Fruit fly (Drosophila melanogaster) whole organism, embryonic: Measurements from ENCODE around the gene alphaCOP.

Experiments
- Bgb ChIP-seq: fragments of 200-800 bp; sonication (Bioruptor generic); IDR thresholded peaks from 2 replicates; pipeline ENCODE4 v1.3.6; 2022; ENCODE audit warnings: missing biosample characterization, missing genetic modification characterization; ENCODE audit not compliant: partially characterized antibody
- Bteb2 ChIP-seq: fragments of 200-800 bp; sonication (Bioruptor generic); optimal IDR thresholded peaks from 2 replicates; lab custom pipeline; 2016; ENCODE audit warnings: missing biosample characterization, missing genetic modification characterization
- CG10274 ChIP-seq: fragments of 200-800 bp; sonication (Bioruptor generic); optimal IDR thresholded peaks from 3 replicates; lab custom pipeline; 2017; ENCODE audit warnings: missing biosample characterization, mild to moderate bottlenecking, missing genetic modification characterization
- CG11560 ChIP-seq: fragments of 200-800 bp; sonication (Bioruptor generic); IDR thresholded peaks from 3 replicates; pipeline ENCODE4 v1.3.6; 2022; ENCODE audit warnings: missing biosample characterization, missing genetic modification characterization
- CG11696 ChIP-seq: fragments of 200-800 bp; sonication (Bioruptor generic); IDR thresholded peaks from 2 replicates; pipeline ENCODE4 v1.3.6; 2022; ENCODE audit warnings: missing biosample characterization, missing genetic modification characterization
- CG1233 ChIP-seq: fragments of 200-800 bp; sonication (Bioruptor generic); optimal IDR thresholded peaks from 4 replicates; lab custom pipeline; 2018; ENCODE audit warnings: missing biosample characterization, mild to moderate bottlenecking, missing genetic modification characterization
- CG12659 ChIP-seq: fragments of 200-800 bp; sonication (Bioruptor generic); optimal IDR thresholded peaks from 3 replicates; lab custom pipeline; 2017; ENCODE audit warnings: mild to moderate bottlenecking, missing biosample characterization, missing genetic modification reagents, missing genetic modification characterization
- CG14014 ChIP-seq: fragments of 200-800 bp; sonication (Bioruptor generic); IDR thresholded peaks from 2 replicates; pipeline ENCODE4 v1.3.6; 2022; ENCODE audit warnings: missing biosample characterization, missing genetic modification characterization
- CG14860 ChIP-seq: fragments of 200-800 bp; sonication (Bioruptor generic); IDR thresholded peaks from 3 replicates; pipeline ENCODE4 v1.3.6; 2022; ENCODE audit warnings: missing biosample characterization, missing genetic modification characterization; ENCODE audit not compliant: partially characterized antibody
- CG14965 ChIP-seq: fragments of 200-800 bp; sonication (Bioruptor generic); optimal IDR thresholded peaks from 2 replicates; lab custom pipeline; 2016; ENCODE audit warnings: missing biosample characterization, missing genetic modification characterization, borderline replicate concordance
- CG17802 ChIP-seq: fragments of 200-800 bp; sonication (Bioruptor generic); optimal IDR thresholded peaks from 2 replicates; lab custom pipeline; 2018; ENCODE audit warnings: missing biosample characterization, mild to moderate bottlenecking, missing genetic modification characterization, moderate library complexity
- CG2875 ChIP-seq: fragments of 200-800 bp; sonication (Bioruptor generic); optimal IDR thresholded peaks from 2 replicates; lab custom pipeline; 2017; ENCODE audit warnings: missing biosample characterization, mild to moderate bottlenecking, missing genetic modification characterization, missing genetic modification reagents
- CG42726 ChIP-seq: fragments of 200-800 bp; sonication (Bioruptor generic); IDR thresholded peaks from 2 replicates; pipeline ENCODE4 v1.3.6; 2022; ENCODE audit warnings: missing biosample characterization, missing genetic modification characterization; ENCODE audit not compliant: partially characterized antibody
- CG4282 ChIP-seq: fragments of 200-800 bp; sonication (Bioruptor generic); optimal IDR thresholded peaks from 2 replicates; lab custom pipeline; 2016; ENCODE audit warnings: missing biosample characterization, missing genetic modification characterization
- CG4404 ChIP-seq: fragments of 200-800 bp; sonication (Bioruptor generic); IDR thresholded peaks from 2 replicates; pipeline ENCODE4 v1.3.6; 2022; ENCODE audit warnings: missing biosample characterization, missing genetic modification characterization
- CG6791 ChIP-seq: fragments of 200-800 bp; sonication (Bioruptor generic); IDR thresholded peaks from 3 replicates; pipeline ENCODE4 v1.3.6; 2022; ENCODE audit warnings: missing biosample characterization, missing genetic modification characterization; ENCODE audit not compliant: partially characterized antibody
- CG7987 ChIP-seq: fragments of 200-800 bp; sonication (Bioruptor generic); optimal IDR thresholded peaks from 2 replicates; lab custom pipeline; 2018; ENCODE audit warnings: missing biosample characterization, mild to moderate bottlenecking, missing genetic modification characterization, moderate library complexity
- CG9215 ChIP-seq: fragments of 200-800 bp; sonication (Bioruptor generic); IDR thresholded peaks from 2 replicates; pipeline ENCODE4 v1.3.6; 2022; ENCODE audit warnings: missing biosample characterization, missing genetic modification characterization
- CG9609 ChIP-seq: fragments of 200-800 bp; sonication (Bioruptor generic); optimal IDR thresholded peaks from 3 replicates; lab custom pipeline; 2016; ENCODE audit warnings: missing biosample characterization, missing genetic modification characterization
- Dll ChIP-seq: fragments of 200-800 bp; sonication (Bioruptor generic); IDR thresholded peaks from 4 replicates; pipeline ENCODE4 v1.3.6; 2022; ENCODE audit warnings: missing biosample characterization, missing genetic modification characterization; ENCODE audit not compliant: partially characterized antibody
- H2.0 ChIP-seq: fragments of 200-800 bp; sonication (Bioruptor generic); IDR thresholded peaks from 2 replicates; pipeline ENCODE4 v1.3.6; 2022; ENCODE audit warnings: missing biosample characterization, missing genetic modification characterization
- HHEX ChIP-seq: fragments of 200-800 bp; sonication (Bioruptor generic); optimal IDR thresholded peaks from 3 replicates; lab custom pipeline; 2017; ENCODE audit warnings: missing biosample characterization, mild to moderate bottlenecking, missing genetic modification characterization, missing genetic modification reagents
- HLH4C ChIP-seq: fragments of 200-800 bp; sonication (Bioruptor generic); IDR thresholded peaks from 3 replicates; pipeline ENCODE4 v1.3.6; 2022; ENCODE audit warnings: missing biosample characterization, missing genetic modification characterization; ENCODE audit not compliant: partially characterized antibody
- Hey ChIP-seq: fragments of 200-800 bp; sonication (Bioruptor generic); optimal IDR thresholded peaks from 3 replicates; lab custom pipeline; 2018; ENCODE audit warnings: missing biosample characterization, mild to moderate bottlenecking, missing genetic modification characterization
- HmgD ChIP-seq: fragments of 200-800 bp; sonication (Bioruptor generic); optimal IDR thresholded peaks from 3 replicates; lab custom pipeline; 2016; ENCODE audit warnings: missing biosample characterization, missing genetic modification characterization
- Hmr ChIP-seq: fragments of 200-800 bp; sonication (Bioruptor generic); optimal IDR thresholded peaks from 3 replicates; lab custom pipeline; 2017; ENCODE audit warnings: mild to moderate bottlenecking, missing biosample characterization, missing genetic modification reagents, missing genetic modification characterization
- Hr78 ChIP-seq, 2 experiments: fragments of 200-800 bp in 1 of 2; fragments of >200 bp in 1 of 2; sonication (Bioruptor generic) in 1 of 2; optimal IDR thresholded peaks; 2 replicates each; lab custom pipeline; 2017 to 2019; ENCODE audit warnings: missing biosample characterization in 2 of 2, missing genetic modification characterization in 2 of 2, mild to moderate bottlenecking in 1 of 2, moderate library complexity in 1 of 2
- Mad ChIP-seq: fragments of 200-800 bp; sonication (Bioruptor generic); optimal IDR thresholded peaks from 2 replicates; lab custom pipeline; 2016; ENCODE audit warnings: missing biosample characterization, missing genetic modification characterization
- Stat92E ChIP-seq, 3 experiments: fragments of >200 bp in 2 of 3; fragments of 200-800 bp in 1 of 3; sonication (Bioruptor generic) in 1 of 3; optimal IDR thresholded peaks; 2 replicates each; lab custom pipeline; 2017 to 2019; ENCODE audit warnings: missing biosample characterization in 3 of 3, missing genetic modification characterization in 3 of 3, mild to moderate bottlenecking in 1 of 3, moderate library complexity in 1 of 3
- ac ChIP-seq: fragments of 200-800 bp; sonication (Bioruptor generic); optimal IDR thresholded peaks from 3 replicates; lab custom pipeline; 2017; ENCODE audit warnings: missing biosample characterization, mild to moderate bottlenecking, missing genetic modification characterization
- az2 ChIP-seq: fragments of 200-800 bp; sonication (Bioruptor generic); optimal IDR thresholded peaks from 3 replicates; lab custom pipeline; 2016; ENCODE audit warnings: missing biosample characterization, missing genetic modification characterization
- bigmax ChIP-seq: fragments of 200-800 bp; sonication (Bioruptor generic); optimal IDR thresholded peaks from 2 replicates; lab custom pipeline; 2018; ENCODE audit warnings: missing biosample characterization, mild to moderate bottlenecking, missing genetic modification characterization
- btn ChIP-seq: fragments of 200-800 bp; sonication (Bioruptor generic); optimal IDR thresholded peaks from 2 replicates; lab custom pipeline; 2016; ENCODE audit warnings: missing biosample characterization, missing genetic modification characterization
- cas ChIP-seq: fragments of 200-800 bp; sonication (Bioruptor generic); IDR thresholded peaks from 2 replicates; pipeline ENCODE4 v1.3.6; 2022; ENCODE audit warnings: missing biosample characterization, missing genetic modification characterization
- cg ChIP-seq: fragments of 200-800 bp; sonication (Bioruptor generic); optimal IDR thresholded peaks from 3 replicates; lab custom pipeline; 2019; ENCODE audit warnings: missing biosample characterization, mild to moderate bottlenecking, missing genetic modification characterization, moderate library complexity
- crp ChIP-seq, 2 experiments: fragments of 200-800 bp; sonication (Bioruptor generic); optimal IDR thresholded peaks; 2 replicates in 1 of 2; 3 replicates in 1 of 2; lab custom pipeline; 2017; ENCODE audit warnings: missing biosample characterization in 2 of 2, missing genetic modification characterization in 2 of 2, mild to moderate bottlenecking in 1 of 2, moderate library complexity in 1 of 2
- ewg ChIP-seq: fragments of 200-800 bp; sonication (Bioruptor generic); optimal IDR thresholded peaks from 3 replicates; lab custom pipeline; 2017; ENCODE audit warnings: mild to moderate bottlenecking, missing biosample characterization, missing genetic modification reagents, missing genetic modification characterization
- exex ChIP-seq: fragments of 200-800 bp; sonication (Bioruptor generic); optimal IDR thresholded peaks from 4 replicates; lab custom pipeline; 2018; ENCODE audit warnings: missing biosample characterization, mild to moderate bottlenecking, missing genetic modification characterization, moderate library complexity
- gce ChIP-seq: fragments of 200-800 bp; sonication (Bioruptor generic); IDR thresholded peaks from 3 replicates; pipeline ENCODE4 v1.3.6; 2022; ENCODE audit warnings: missing biosample characterization, missing genetic modification characterization
- pan ChIP-seq, 4 experiments: fragments of >200 bp in 3 of 4; fragments of 200-800 bp in 1 of 4; sonication (Bioruptor generic) in 1 of 4; optimal IDR thresholded peaks in 3 of 4; IDR thresholded peaks in 1 of 4; 2 replicates each; pipeline versions ENCODE4 v1.3.6 to Lab custom; 2017 to 2022; ENCODE audit warnings: missing biosample characterization in 2 of 4, missing genetic modification characterization in 2 of 4, mixed read lengths in 1 of 4
- peb ChIP-seq: fragments of 200-800 bp; sonication (Bioruptor generic); IDR thresholded peaks from 2 replicates; pipeline ENCODE4 v1.3.6; 2022; ENCODE audit warnings: missing biosample characterization, missing genetic modification characterization
- phol ChIP-seq: fragments of 200-800 bp; sonication (Bioruptor generic); optimal IDR thresholded peaks from 3 replicates; lab custom pipeline; 2018; ENCODE audit warnings: missing biosample characterization, mild to moderate bottlenecking, missing genetic modification characterization, moderate library complexity
- pzg ChIP-seq: fragments of 200-800 bp; sonication (Bioruptor generic); optimal IDR thresholded peaks from 3 replicates; lab custom pipeline; 2018; ENCODE audit warnings: missing biosample characterization, mild to moderate bottlenecking, missing genetic modification characterization, moderate library complexity
- row ChIP-seq: fragments of 200-800 bp; sonication (Bioruptor generic); IDR thresholded peaks from 3 replicates; pipeline ENCODE4 v1.3.6; 2022; ENCODE audit warnings: missing biosample characterization, missing genetic modification characterization
- sens ChIP-seq: fragments of 200-800 bp; sonication (Bioruptor generic); peaks from one replicate; lab custom pipeline; 2016; ENCODE audit warnings: missing biosample characterization, missing genetic modification characterization
- usp ChIP-seq: fragments of >200 bp; optimal IDR thresholded peaks from 2 replicates; lab custom pipeline; 2017; ENCODE audit warnings: missing biosample characterization, missing genetic modification characterization
- zen ChIP-seq: fragments of 200-800 bp; sonication (Bioruptor generic); optimal IDR thresholded peaks from 3 replicates; lab custom pipeline; 2018; ENCODE audit warnings: missing biosample characterization, mild to moderate bottlenecking, missing genetic modification characterization, moderate library complexity
- zfh1 ChIP-seq: fragments of 200-800 bp; sonication (Bioruptor generic); IDR thresholded peaks from 3 replicates; pipeline ENCODE4 v1.3.6; 2022; ENCODE audit warnings: missing biosample characterization, missing genetic modification characterization

Gene alphaCOP

DNA sequence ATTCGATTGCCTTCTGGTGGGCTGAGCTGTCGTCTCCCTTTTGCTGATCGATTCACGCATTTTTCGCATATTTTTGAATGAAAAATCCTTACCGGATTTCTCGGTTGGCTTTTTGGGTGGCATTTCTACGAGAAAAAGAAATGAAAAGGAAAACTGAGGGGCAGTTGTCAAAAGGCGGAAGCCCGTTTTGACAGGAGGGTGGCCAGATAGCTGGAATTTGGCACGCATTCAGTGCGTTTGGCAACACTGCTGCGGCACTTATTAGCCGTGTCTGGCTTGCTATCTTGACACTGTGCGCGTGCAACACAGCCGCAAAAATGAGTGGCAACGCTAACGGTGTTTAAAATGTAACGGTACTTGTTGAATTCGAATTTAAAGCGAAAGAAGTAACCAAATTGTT, 23.5 kb upstream of the alphaCOP start, which contains the start of gene RpL23A (continued):
- TF ChIP-seq CG14014 (GFP tag; lab: Robert Waterston, UW) (peak; percentile 94), CG10274 (peak; percentile 89), zen (peak; percentile 90), usp (no peak), CG2875 (GFP tag; lab: Kevin White, UChicago) (peak; percentile 91), HHEX (GFP tag; lab: Kevin White, UChicago) (peak; percentile 97), cas (GFP tag; lab: Robert Waterston, UW) (peak; percentile 91), peb (GFP tag; lab: Robert Waterston, UW) (peak; percentile 82), row (GFP tag; lab: Robert Waterston, UW) (peak; percentile 73), Stat92E (GFP tag; optimal IDR thresholded peaks at IDR 0.05; lab: Kevin White, UChicago) (peak in 1 of 3 experiments; percentile 91), exex (peak; percentile 72), CG4404 (peak; percentile 83), CG4282 (peak; percentile 95), Bgb (GFP tag; lab: Robert Waterston, UW) (peak; percentile 81), phol (peak; percentile 95), Mad (GFP tag; lab: Kevin White, UChicago) (peak; percentile 97), gce (GFP tag; lab: Robert Waterston, UW) (peak; percentile 88), btn (GFP tag; lab: Kevin White, UChicago) (peak; percentile 92), Bteb2 (GFP tag; lab: Kevin White, UChicago) (peak; percentile 95), CG7987 (peak; percentile 99), cg (no peak), Dll (GFP tag; lab: Robert Waterston, UW) (no peak), Hr78 (GFP tag; optimal IDR thresholded peaks at IDR 0.05; lab: Kevin White, UChicago) (no peak), ac (GFP tag; lab: Kevin White, UChicago) (peak; percentile 86), CG17802 (tag; lab: Kevin White, UChicago) (peak; percentile 84), Hmr (GFP tag; lab: Kevin White, UChicago) (peak; percentile 99), zfh1 (peak; percentile 98), CG12659 (GFP tag; lab: Kevin White, UChicago) (peak; percentile 98), HmgD (peak; percentile 99), CG11560 (tag; lab: Robert Waterston, UW) (peak; percentile 88), az2 (GFP tag; lab: Kevin White, UChicago) (peak; percentile 89), pan (optimal IDR thresholded peaks at IDR 0.05; lab: Kevin White, UChicago) (no peak), pan (GFP tag; optimal IDR thresholded peaks at IDR 0.05 in 1 of 2, IDR thresholded peaks at IDR 0.05 in 1 of 2) (peak in 1 of 2 experiments; percentile 93), sens (GFP tag; lab: Kevin White, UChicago) (peak; percentile 98), Hey (tag; lab: Kevin White, UChicago) (peak; percentile 89), H2.0 (GFP tag; lab: Robert Waterston, UW) (peak; percentile 92), pzg (GFP tag; lab: Kevin White, UChicago) (peak; percentile 100), CG42726 (GFP tag; lab: Robert Waterston, UW) (peak; percentile 83), CG1233 (GFP tag; lab: Kevin White, UChicago) (peak; percentile 95), CG6791 (GFP tag; lab: Robert Waterston, UW) (peak; percentile 66; the same call in 2 of the 3 replicates), crp (GFP tag; optimal IDR thresholded peaks at IDR 0.05; lab: Kevin White, UChicago) (peak in 1 of 2 experiments; percentile 73), CG11696 (0 out of 2 replicates have a peak, but pooled peaks have one; percentile 14), ewg (GFP tag; lab: Kevin White, UChicago) (peak; percentile 93), CG14860 (GFP tag; lab: Robert Waterston, UW) (no peak), CG14965 (GFP tag; lab: Kevin White, UChicago) (peak; percentile 88), CG9609 (peak; percentile 98), bigmax (GFP tag; lab: Kevin White, UChicago) (peak; percentile 92), CG9215 (peak; percentile 87), HLH4C (GFP tag; lab: Robert Waterston, UW) (no peak)
